Worm (Caenorhabditis elegans) whole organism, late embryonic: Measurements from ENCODE around the gene Y11D7A.5.
"Not testable (repeated sequence)": the region's sequence is repeated elsewhere in the genome, so short reads cannot be mapped to it uniquely, and the experiment has no call there.

Experiments
- C38D4.7 ChIP-seq: fragments of 200-800 bp; sonication (Bioruptor generic); optimal IDR thresholded peaks from 2 replicates; lab custom pipeline; 2018; ENCODE audit warnings: mild to moderate bottlenecking, missing genetic modification characterization, moderate library complexity, missing compliant biosample characterization
- F13H6.1 ChIP-seq: sonication (generic microtip); optimal IDR thresholded peaks from 2 replicates; lab custom pipeline; 2016; ENCODE audit warnings: missing genetic modification characterization, missing compliant biosample characterization
- K02D7.2 ChIP-seq: sonication (generic microtip); optimal IDR thresholded peaks from 2 replicates; lab custom pipeline; 2017; ENCODE audit warnings: mild to moderate bottlenecking, missing genetic modification characterization, missing compliant biosample characterization
- K09A11.1 ChIP-seq: sonication (generic microtip); optimal IDR thresholded peaks from 2 replicates; lab custom pipeline; 2017; ENCODE audit warnings: antibody characterized with exemption, mild to moderate bottlenecking, missing genetic modification characterization, missing compliant biosample characterization; ENCODE audit not compliant: insufficient read depth
- Y22D7AL.16 ChIP-seq: sonication (generic microtip); optimal IDR thresholded peaks from 2 replicates; lab custom pipeline; 2016; ENCODE audit warnings: missing genetic modification characterization, missing compliant biosample characterization
- ahr-1 ChIP-seq: sonication (generic microtip); optimal IDR thresholded peaks from 2 replicates; lab custom pipeline; 2016; ENCODE audit warnings: missing genetic modification characterization, missing compliant biosample characterization
- ama-1 ChIP-seq: fragments of 150-350 bp; optimal IDR thresholded peaks from 2 replicates; lab custom pipeline; 2014
- ceh-14 ChIP-seq: sonication (generic microtip); optimal IDR thresholded peaks from 2 replicates; lab custom pipeline; 2016; ENCODE audit warnings: missing genotype, missing genetic modification characterization, missing compliant biosample characterization
- ceh-2 ChIP-seq: sonication (generic microtip); optimal IDR thresholded peaks from 2 replicates; lab custom pipeline; 2016; ENCODE audit warnings: missing genotype, missing genetic modification characterization, missing compliant biosample characterization
- ceh-24 ChIP-seq: sonication (generic microtip); optimal IDR thresholded peaks from 2 replicates; lab custom pipeline; 2016; ENCODE audit warnings: mild to moderate bottlenecking, missing genetic modification characterization, missing compliant biosample characterization
- ceh-30 ChIP-seq: fragments of 150-350 bp; optimal IDR thresholded peaks from 2 replicates; lab custom pipeline; 2014; ENCODE audit warnings: missing biosample characterization, missing genetic modification characterization
- ceh-34 ChIP-seq: sonication (generic microtip); optimal IDR thresholded peaks from 2 replicates; lab custom pipeline; 2016; ENCODE audit warnings: mild to moderate bottlenecking, missing genetic modification characterization, missing compliant biosample characterization
- ceh-45 ChIP-seq: fragments of 200-800 bp; sonication (Bioruptor generic); IDR thresholded peaks from 2 replicates; pipeline ENCODE4 v1.3.6; 2022; ENCODE audit warnings: missing genetic modification reagents, missing genetic modification characterization, missing compliant biosample characterization
- ceh-48 ChIP-seq: sonication (generic microtip); optimal IDR thresholded peaks from 2 replicates; lab custom pipeline; 2016; ENCODE audit warnings: missing genetic modification characterization, inconsistent platforms, missing compliant biosample characterization
- ceh-9 ChIP-seq: sonication (generic microtip); optimal IDR thresholded peaks from 2 replicates; lab custom pipeline; 2016; ENCODE audit warnings: mild to moderate bottlenecking, missing genetic modification characterization, inconsistent platforms, missing compliant biosample characterization
- dve-1 ChIP-seq: sonication (generic microtip); optimal IDR thresholded peaks from 2 replicates; lab custom pipeline; 2017; ENCODE audit warnings: antibody characterized with exemption, mild to moderate bottlenecking, missing genetic modification characterization, missing compliant biosample characterization
- elt-2 ChIP-seq: sonication (generic microtip); optimal IDR thresholded peaks from 2 replicates; lab custom pipeline; 2016; ENCODE audit warnings: missing genetic modification reagents, missing genetic modification characterization, missing compliant biosample characterization
- eyg-1 ChIP-seq: sonication (generic microtip); optimal IDR thresholded peaks from 2 replicates; lab custom pipeline; 2016; ENCODE audit warnings: missing genotype, missing genetic modification characterization, missing compliant biosample characterization
- fax-1 ChIP-seq: sonication (generic microtip); optimal IDR thresholded peaks from 2 replicates; lab custom pipeline; 2016; ENCODE audit warnings: missing genotype, missing genetic modification characterization, missing compliant biosample characterization
- fkh-6 ChIP-seq: sonication (generic microtip); optimal IDR thresholded peaks from 2 replicates; lab custom pipeline; 2016; ENCODE audit warnings: missing genetic modification characterization, missing compliant biosample characterization
- hlh-13 ChIP-seq: fragments of 200-800 bp; sonication (Bioruptor generic); optimal IDR thresholded peaks from 2 replicates; lab custom pipeline; 2018; ENCODE audit warnings: mild to moderate bottlenecking, missing genetic modification characterization, missing compliant biosample characterization
- hlh-15 ChIP-seq: sonication (generic microtip); optimal IDR thresholded peaks from 2 replicates; lab custom pipeline; 2016; ENCODE audit warnings: missing genetic modification characterization, missing compliant biosample characterization
- hlh-8 ChIP-seq: sonication (generic microtip); optimal IDR thresholded peaks from 2 replicates; lab custom pipeline; 2016; ENCODE audit warnings: missing genotype, missing genetic modification characterization, missing compliant biosample characterization
- madf-2 ChIP-seq: sonication (generic microtip); optimal IDR thresholded peaks from 2 replicates; lab custom pipeline; 2017; ENCODE audit warnings: missing genetic modification characterization, missing compliant biosample characterization
- mec-3 ChIP-seq: sonication (generic microtip); optimal IDR thresholded peaks from 2 replicates; lab custom pipeline; 2016; ENCODE audit warnings: borderline replicate concordance, missing genetic modification characterization, missing compliant biosample characterization
- nhr-232 ChIP-seq: sonication (generic microtip); optimal IDR thresholded peaks from 2 replicates; lab custom pipeline; 2016; ENCODE audit warnings: missing genetic modification characterization, missing compliant biosample characterization
- pag-3 ChIP-seq: sonication (generic microtip); optimal IDR thresholded peaks from 2 replicates; lab custom pipeline; 2016; ENCODE audit warnings: missing compliant biosample characterization, missing genetic modification characterization, borderline replicate concordance
- pat-9 ChIP-seq: fragments of 200-800 bp; sonication (Bioruptor generic); optimal IDR thresholded peaks from 2 replicates; lab custom pipeline; 2018; ENCODE audit warnings: mild to moderate bottlenecking, missing genetic modification characterization, moderate library complexity, missing compliant biosample characterization
- pha-2 ChIP-seq: sonication (generic microtip); optimal IDR thresholded peaks from 2 replicates; lab custom pipeline; 2017; ENCODE audit warnings: mild to moderate bottlenecking, missing genetic modification characterization, missing compliant biosample characterization
- pha-4 ChIP-seq: fragments of 150-350 bp; optimal IDR thresholded peaks from 2 replicates; lab custom pipeline; 2018; ENCODE audit warnings: missing biosample characterization, missing genetic modification reagents, missing genetic modification characterization
- pqm-1 ChIP-seq: sonication (generic microtip); optimal IDR thresholded peaks from 2 replicates; lab custom pipeline; 2016; ENCODE audit warnings: missing genetic modification characterization, missing compliant biosample characterization
- rnt-1 ChIP-seq: sonication (generic microtip); optimal IDR thresholded peaks from 2 replicates; lab custom pipeline; 2016; ENCODE audit warnings: missing genetic modification characterization, missing compliant biosample characterization
- sox-4 ChIP-seq: sonication (generic microtip); optimal IDR thresholded peaks from 2 replicates; lab custom pipeline; 2017; ENCODE audit warnings: mild to moderate bottlenecking, missing genetic modification characterization, inconsistent platforms, missing compliant biosample characterization
- syd-9 ChIP-seq: sonication (generic microtip); optimal IDR thresholded peaks from 2 replicates; lab custom pipeline; 2016; ENCODE audit warnings: mild to moderate bottlenecking, missing genetic modification characterization, moderate library complexity, missing compliant biosample characterization
- tbx-2 ChIP-seq: sonication (generic microtip); optimal IDR thresholded peaks from 2 replicates; lab custom pipeline; 2016; ENCODE audit warnings: missing genetic modification characterization, missing compliant biosample characterization
- tbx-7 ChIP-seq: sonication (generic microtip); optimal IDR thresholded peaks from 2 replicates; lab custom pipeline; 2016; ENCODE audit warnings: missing genotype, missing genetic modification characterization, missing compliant biosample characterization
- unc-55 ChIP-seq: sonication (generic microtip); optimal IDR thresholded peaks from 2 replicates; lab custom pipeline; 2017; ENCODE audit warnings: missing biosample characterization, missing genetic modification reagents, missing genetic modification characterization
- unc-86 ChIP-seq: sonication (generic microtip); optimal IDR thresholded peaks from 2 replicates; lab custom pipeline; 2016; ENCODE audit warnings: missing genetic modification characterization, missing compliant biosample characterization
- zip-5 ChIP-seq: sonication (generic microtip); optimal IDR thresholded peaks from 2 replicates; lab custom pipeline; 2016; ENCODE audit warnings: missing genetic modification characterization, missing compliant biosample characterization
- ztf-16 ChIP-seq: sonication (generic microtip); optimal IDR thresholded peaks from 2 replicates; lab custom pipeline; 2017; ENCODE audit warnings: missing genetic modification characterization, missing compliant biosample characterization

The Y11D7A.5 gene

DNA sequence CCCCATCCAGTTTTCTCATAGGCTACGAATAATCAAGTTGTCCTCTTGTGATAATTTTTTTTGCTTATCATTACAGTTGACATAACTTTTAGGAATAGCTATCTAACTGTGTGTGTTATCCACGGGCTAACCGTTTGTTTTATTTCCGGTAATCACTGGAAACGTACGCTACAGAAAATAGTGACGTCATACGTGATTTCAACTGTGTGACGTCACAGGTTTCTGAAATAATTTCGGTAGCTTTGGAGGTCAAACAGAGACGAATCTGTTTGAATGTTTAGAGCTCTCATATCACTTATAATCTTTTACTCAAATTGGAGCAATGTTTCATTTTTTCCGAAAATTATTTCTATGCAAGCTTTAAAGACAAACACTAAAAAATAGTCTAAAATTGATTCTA, 11.5 kb upstream of the Y11D7A.5 start:
- TF ChIP-seq unc-55 (no peak), mec-3 (tag; lab: Kevin White, UChicago) (no peak), ceh-9 (tag; lab: Kevin White, UChicago) (no peak), hlh-13 (no peak), ceh-14 (no peak), ceh-30 (tag; lab: Kevin White, UChicago) (no peak), K09A11.1 (tag; lab: Kevin White, UChicago) (no peak), tbx-7 (tag; lab: Kevin White, UChicago) (no peak), pag-3 (no peak), ama-1 (lab: Kevin White, UChicago) (no peak), syd-9 (no peak), ahr-1 (tag; lab: Kevin White, UChicago) (no peak), sox-4 (tag; lab: Kevin White, UChicago) (no peak), pha-2 (tag; lab: Kevin White, UChicago) (no peak), fkh-6 (tag; lab: Kevin White, UChicago) (no peak), madf-2 (tag; lab: Kevin White, UChicago) (no peak), nhr-232 (tag; lab: Kevin White, UChicago) (no peak), ceh-45 (GFP tag; lab: Robert Waterston, UW) (no peak), F13H6.1 (no peak)

ce11 chrIV:9256017-9256416, 10.7 kb upstream of the Y11D7A.5 start, which contains the start of gene Y11D7A.9:
Gene Y11D7A.9, minus strand, starts transcription at chrIV:9256117.
- TF ChIP-seq ceh-34 (tag; lab: Kevin White, UChicago), result no peak
- TF ChIP-seq tbx-7 (tag; lab: Kevin White, UChicago), result no peak
- no peak for TF ChIP-seq elt-2 (tag; lab: Kevin White, UChicago)
- TF ChIP-seq ceh-48, result no peak
- no peak for TF ChIP-seq ceh-2 (tag; lab: Kevin White, UChicago)
- TF ChIP-seq pha-4 (tag; lab: Kevin White, UChicago), result no peak
- no peak for TF ChIP-seq tbx-2
- no peak for TF ChIP-seq eyg-1 (tag; lab: Kevin White, UChicago)
- TF ChIP-seq dve-1 (tag; lab: Kevin White, UChicago), result no peak
- TF ChIP-seq ceh-24 (tag; lab: Kevin White, UChicago), result no peak
- TF ChIP-seq unc-86 (tag; lab: Kevin White, UChicago), result no peak
- no peak for TF ChIP-seq pat-9 (tag; lab: Kevin White, UChicago)
- TF ChIP-seq Y22D7AL.16 (tag; lab: Kevin White, UChicago), result no peak
- no peak for TF ChIP-seq K02D7.2 (tag; lab: Kevin White, UChicago)
- TF ChIP-seq rnt-1 (tag; lab: Kevin White, UChicago), result no peak
- TF ChIP-seq sox-4 (tag; lab: Kevin White, UChicago), result no peak
- no peak for TF ChIP-seq hlh-8 (tag; lab: Kevin White, UChicago)
- no peak for TF ChIP-seq ztf-16
- no peak for TF ChIP-seq zip-5 (tag; lab: Kevin White, UChicago)
- TF ChIP-seq hlh-15 (tag; lab: Kevin White, UChicago), result no peak

ce11 chrIV:9251079-9251478, 5.8 kb upstream of the Y11D7A.5 start, which contains the start of gene Y11D7A.8:
Gene Y11D7A.8, plus strand, starts transcription at chrIV:9251379.
- no peak for TF ChIP-seq pqm-1 (tag; lab: Kevin White, UChicago)
- TF ChIP-seq, all 69 proteins: peak for 0

- TF ChIP-seq C38D4.7 (GFP tag; lab: Kevin White, UChicago); ceh-2 (tag; lab: Kevin White, UChicago); fax-1 (tag; lab: Kevin White, UChicago): not testable (repeated sequence)
Observed at ce11 chrIV:9249219-9249618, 3.9 kb upstream of the Y11D7A.5 start, which contains the start of gene Y11D7A.7. Gene Y11D7A.7, plus strand, starts transcription at chrIV:9249519.
